Worm (Caenorhabditis elegans) whole organism, L3 larva: ENCODE measurements around the gene Y38E10A.14.

Source experiments
- ceh-82 ChIP-seq: fragments of 150-350 bp; optimal IDR thresholded peaks from 2 replicates; lab custom pipeline; 2014; ENCODE audit warnings: missing biosample characterization, missing genetic modification characterization
- daf-12 ChIP-seq: fragments of 150-350 bp; optimal IDR thresholded peaks from 2 replicates; lab custom pipeline; 2014; ENCODE audit warnings: missing biosample characterization, missing genetic modification reagents, missing genetic modification characterization
- egl-27 ChIP-seq: sonication (generic microtip); optimal IDR thresholded peaks from 4 replicates; lab custom pipeline; 2017; ENCODE audit warnings: missing biosample characterization, missing genetic modification reagents, missing genetic modification characterization
- eor-1 ChIP-seq, 2 experiments: fragments of 150-350 bp; optimal IDR thresholded peaks; 2 replicates each; lab custom pipeline; 2014 to 2018; ENCODE audit warnings: missing biosample characterization in 2 of 2, missing genetic modification characterization in 2 of 2
- nhr-237 ChIP-seq: fragments of 150-350 bp; optimal IDR thresholded peaks from 2 replicates; lab custom pipeline; 2014; ENCODE audit warnings: missing biosample characterization, missing genetic modification characterization
- nhr-43 ChIP-seq: sonication (generic microtip); optimal IDR thresholded peaks from 2 replicates; lab custom pipeline; 2016; ENCODE audit warnings: mild to moderate bottlenecking, missing genetic modification characterization, missing compliant biosample characterization; ENCODE audit not compliant: poor library complexity, severe bottlenecking
- unc-62 ChIP-seq: fragments of 150-350 bp; sonication (generic microtip); optimal IDR thresholded peaks from 4 replicates; lab custom pipeline; 2014; ENCODE audit warnings: missing biosample characterization, missing genetic modification reagents, missing genetic modification characterization

ce11 chrII:12620764-12621163, 3.6 kb downstream of the Y38E10A.14 start, which contains the start of gene nspe-1:
- TF ChIP-seq nhr-237 (no peak), egl-27 (tag; lab: Kevin White, UChicago) (no peak), ceh-82 (no peak), daf-12 (no peak), unc-62 (GFP tag; lab: Kevin White, UChicago) (no peak), nhr-43 (tag; lab: Kevin White, UChicago) (no peak), eor-1 (tag; optimal IDR thresholded peaks at IDR 0.05; lab: Kevin White, UChicago) (no peak)
